Worm (Caenorhabditis elegans) whole organism, L4/young adult: Measurements from ENCODE around the gene ZC477.3.

Source experiments
- W03F9.2 ChIP-seq: fragments of 150-350 bp; optimal IDR thresholded peaks from 2 replicates; lab custom pipeline; 2014; ENCODE audit warnings: missing biosample characterization, missing genetic modification characterization
- dao-5 ChIP-seq: sonication (generic microtip); optimal IDR thresholded peaks from 2 replicates; lab custom pipeline; 2016; ENCODE audit warnings: missing genotype, missing genetic modification characterization, moderate library complexity, missing compliant biosample characterization
- him-1 ChIP-seq: sonication (generic microtip); optimal IDR thresholded peaks from 2 replicates; lab custom pipeline; 2016; ENCODE audit warnings: missing genotype, missing genetic modification reagents, missing genetic modification characterization, missing compliant biosample characterization

DNA sequence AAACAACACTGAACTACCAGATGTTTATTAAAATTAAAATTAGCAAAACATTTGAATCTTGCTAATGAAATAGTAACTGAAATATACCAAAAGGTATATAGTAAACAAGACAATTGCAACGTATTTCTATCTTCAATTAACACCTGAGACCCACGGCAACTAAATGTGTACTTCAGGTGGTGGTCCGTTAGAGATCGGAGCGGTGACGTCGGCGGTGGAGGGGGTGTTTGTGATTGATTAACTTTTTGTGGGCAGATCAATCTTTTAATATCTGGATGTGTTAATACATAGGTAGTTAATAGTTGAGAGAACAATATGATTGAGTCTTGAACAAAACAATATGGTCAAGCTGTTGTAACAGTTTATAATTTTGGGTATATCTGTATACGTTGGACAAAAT, 7.2 kb upstream of the ZC477.3 start:
- TF ChIP-seq dao-5 (tag; lab: Kevin White, UChicago) (no peak), W03F9.2 (tag; lab: Kevin White, UChicago) (no peak), him-1 (tag; lab: Kevin White, UChicago) (no peak)
